Worm (Caenorhabditis elegans) whole organism, L1 larva: ENCODE measurements around the gene F42G2.5.

Source experiments
- C04F5.9 ChIP-seq: sonication (generic microtip); optimal IDR thresholded peaks from 2 replicates; lab custom pipeline; 2016; ENCODE audit warnings: missing genetic modification characterization, missing compliant biosample characterization
- C16A3.4 ChIP-seq: fragments of 150-350 bp; optimal IDR thresholded peaks from 2 replicates; lab custom pipeline; 2014; ENCODE audit warnings: missing biosample characterization, missing genetic modification characterization
- Y116A8C.19 ChIP-seq: sonication (generic microtip); optimal IDR thresholded peaks from 2 replicates; lab custom pipeline; 2016; ENCODE audit warnings: missing compliant biosample characterization, missing genetic modification characterization, borderline replicate concordance
- aly-2 ChIP-seq: fragments of 150-350 bp; optimal IDR thresholded peaks from 2 replicates; lab custom pipeline; 2014; ENCODE audit warnings: missing biosample characterization, missing genetic modification characterization
- ama-1 ChIP-seq: fragments of 150-350 bp; optimal IDR thresholded peaks from 2 replicates; lab custom pipeline; 2014
- ceh-63 ChIP-seq: fragments of 200-800 bp; sonication (Bioruptor generic); optimal IDR thresholded peaks from 2 replicates; lab custom pipeline; 2018; ENCODE audit warnings: mild to moderate bottlenecking, missing genetic modification characterization, missing compliant biosample characterization
- ceh-8 ChIP-seq: fragments of 200-800 bp; sonication (Bioruptor generic); optimal IDR thresholded peaks from 2 replicates; lab custom pipeline; 2018; ENCODE audit warnings: mild to moderate bottlenecking, missing genetic modification characterization, moderate library complexity, missing compliant biosample characterization
- ceh-88 ChIP-seq: fragments of 200-800 bp; sonication (Bioruptor generic); IDR thresholded peaks from 2 replicates; pipeline ENCODE4 v1.3.6; 2022; ENCODE audit warnings: missing genetic modification characterization, missing compliant biosample characterization
- ces-1 ChIP-seq: fragments of 150-350 bp; optimal IDR thresholded peaks from 2 replicates; lab custom pipeline; 2014; ENCODE audit warnings: missing biosample characterization, missing genetic modification reagents, missing genetic modification characterization
- dpl-1 ChIP-seq, 3 experiments: fragments of 150-350 bp in 2 of 3; sonication (generic microtip) in 1 of 3; optimal IDR thresholded peaks; 2 replicates each; lab custom pipeline; 2014 to 2017; ENCODE audit warnings: missing biosample characterization in 3 of 3, missing genetic modification characterization in 3 of 3, missing genetic modification reagents in 3 of 3
- efl-1 ChIP-seq, 4 experiments: fragments of 150-350 bp; optimal IDR thresholded peaks in 3 of 4; peaks in 1 of 4; 1 replicate in 1 of 4; 2 replicates in 3 of 4; lab custom pipeline; 2014; ENCODE audit warnings: missing biosample characterization in 2 of 4, missing genetic modification characterization in 2 of 4, missing genetic modification reagents in 2 of 4
- efl-3 ChIP-seq: fragments of 200-800 bp; sonication (Bioruptor generic); optimal IDR thresholded peaks from 2 replicates; lab custom pipeline; 2018; ENCODE audit warnings: mild to moderate bottlenecking, missing genetic modification characterization, missing compliant biosample characterization
- egl-13 ChIP-seq: sonication (generic microtip); optimal IDR thresholded peaks from 2 replicates; lab custom pipeline; 2016; ENCODE audit warnings: missing genotype, missing genetic modification reagents, missing genetic modification characterization, missing compliant biosample characterization
- elt-2 ChIP-seq: sonication (generic microtip); optimal IDR thresholded peaks from 2 replicates; lab custom pipeline; 2016; ENCODE audit warnings: missing genetic modification characterization, mild to moderate bottlenecking, inconsistent platforms, missing compliant biosample characterization, missing genetic modification reagents
- ets-5 ChIP-seq: fragments of 200-800 bp; sonication (Bioruptor generic); IDR thresholded peaks from 2 replicates; pipeline ENCODE4 v1.3.6; 2022; ENCODE audit warnings: missing genetic modification characterization, missing compliant biosample characterization
- fkh-10 ChIP-seq: sonication (generic microtip); optimal IDR thresholded peaks from 2 replicates; lab custom pipeline; 2017; ENCODE audit warnings: missing biosample characterization, missing genetic modification reagents, missing genetic modification characterization
- grh-1 ChIP-seq: fragments of 200-800 bp; sonication (Bioruptor generic); IDR thresholded peaks from 2 replicates; pipeline ENCODE4 v1.3.6; 2022; ENCODE audit warnings: missing genetic modification reagents, missing genetic modification characterization, missing compliant biosample characterization
- hlh-4 ChIP-seq: sonication (generic microtip); optimal IDR thresholded peaks from 2 replicates; lab custom pipeline; 2016; ENCODE audit warnings: mild to moderate bottlenecking, missing genetic modification characterization, missing compliant biosample characterization
- hpl-2 ChIP-seq: fragments of 150-350 bp; optimal IDR thresholded peaks from 2 replicates; lab custom pipeline; 2014; ENCODE audit warnings: missing biosample characterization, missing genetic modification reagents, missing genetic modification characterization
- irx-1 ChIP-seq: sonication (generic microtip); optimal IDR thresholded peaks from 2 replicates; lab custom pipeline; 2016; ENCODE audit warnings: missing genetic modification characterization, missing compliant biosample characterization
- lin-13 ChIP-seq: fragments of 150-350 bp; optimal IDR thresholded peaks from 2 replicates; lab custom pipeline; 2014; ENCODE audit warnings: missing biosample characterization, missing genetic modification reagents, missing genetic modification characterization
- lin-35 ChIP-seq, 2 experiments: fragments of 150-350 bp; optimal IDR thresholded peaks; 2 replicates each; lab custom pipeline; 2014; ENCODE audit warnings: missing biosample characterization in 2 of 2, missing genetic modification characterization in 2 of 2, missing genetic modification reagents in 2 of 2
- lin-39 ChIP-seq: fragments of 150-350 bp; optimal IDR thresholded peaks from 2 replicates; lab custom pipeline; 2014; ENCODE audit warnings: missing biosample characterization, missing genetic modification reagents, missing genetic modification characterization
- lsy-2 ChIP-seq, 2 experiments: fragments of 150-350 bp; optimal IDR thresholded peaks; 2 replicates each; lab custom pipeline; 2014; ENCODE audit warnings: missing biosample characterization in 2 of 2, missing genetic modification characterization in 2 of 2
- mdl-1 ChIP-seq, 2 experiments: fragments of 150-350 bp; optimal IDR thresholded peaks; 2 replicates each; lab custom pipeline; 2014 to 2017; ENCODE audit warnings: missing biosample characterization in 2 of 2, missing genetic modification characterization in 2 of 2, inconsistent platforms in 1 of 2
- mef-2 ChIP-seq: fragments of 150-350 bp; optimal IDR thresholded peaks from 2 replicates; lab custom pipeline; 2014; ENCODE audit warnings: missing biosample characterization, missing genetic modification characterization
- nhr-11 ChIP-seq: fragments of 150-350 bp; optimal IDR thresholded peaks from 2 replicates; lab custom pipeline; 2014; ENCODE audit warnings: missing biosample characterization, missing genetic modification characterization
- nhr-237 ChIP-seq: fragments of 150-350 bp; optimal IDR thresholded peaks from 2 replicates; lab custom pipeline; 2014; ENCODE audit warnings: missing biosample characterization, missing genetic modification characterization
- nhr-28 ChIP-seq: fragments of 150-350 bp; optimal IDR thresholded peaks from 2 replicates; lab custom pipeline; 2014; ENCODE audit warnings: missing biosample characterization, missing genetic modification characterization
- nhr-47 ChIP-seq: sonication (generic microtip); optimal IDR thresholded peaks from 2 replicates; lab custom pipeline; 2016; ENCODE audit warnings: mild to moderate bottlenecking, missing genetic modification characterization, moderate library complexity, missing compliant biosample characterization
- nhr-77 ChIP-seq: fragments of 150-350 bp; optimal IDR thresholded peaks from 2 replicates; lab custom pipeline; 2014; ENCODE audit warnings: missing biosample characterization, missing genetic modification characterization
- nhr-84 ChIP-seq: sonication (generic microtip); optimal IDR thresholded peaks from 2 replicates; lab custom pipeline; 2017; ENCODE audit warnings: missing biosample characterization, missing genetic modification characterization
- pqm-1 ChIP-seq: sonication (generic microtip); optimal IDR thresholded peaks from 3 replicates; lab custom pipeline; 2017; ENCODE audit warnings: missing biosample characterization, missing genetic modification characterization
- rnt-1 ChIP-seq: sonication (generic microtip); optimal IDR thresholded peaks from 2 replicates; lab custom pipeline; 2016; ENCODE audit warnings: mild to moderate bottlenecking, missing genetic modification characterization, moderate library complexity, missing compliant biosample characterization
- snpc-4 ChIP-seq: fragments of 150-350 bp; optimal IDR thresholded peaks from 2 replicates; lab custom pipeline; 2014; ENCODE audit warnings: missing biosample characterization, missing genetic modification characterization
- snu-23 ChIP-seq: sonication (generic microtip); optimal IDR thresholded peaks from 2 replicates; lab custom pipeline; 2016; ENCODE audit warnings: missing genetic modification characterization, missing compliant biosample characterization
- sox-4 ChIP-seq: sonication (generic microtip); optimal IDR thresholded peaks from 2 replicates; lab custom pipeline; 2016; ENCODE audit warnings: missing genetic modification characterization, missing compliant biosample characterization
- sup-37 ChIP-seq: fragments of 200-800 bp; sonication (Bioruptor generic); optimal IDR thresholded peaks from 2 replicates; lab custom pipeline; 2018; ENCODE audit warnings: mild to moderate bottlenecking, missing genetic modification characterization, missing compliant biosample characterization
- swsn-7 ChIP-seq: sonication (generic microtip); optimal IDR thresholded peaks from 2 replicates; lab custom pipeline; 2016; ENCODE audit warnings: missing genetic modification characterization, missing compliant biosample characterization
- tbx-2 ChIP-seq: sonication (generic microtip); optimal IDR thresholded peaks from 2 replicates; lab custom pipeline; 2016; ENCODE audit warnings: missing genetic modification characterization, missing compliant biosample characterization
- unc-130 ChIP-seq: fragments of 150-350 bp; optimal IDR thresholded peaks from 2 replicates; lab custom pipeline; 2017; ENCODE audit warnings: missing biosample characterization, missing genetic modification characterization, inconsistent platforms
- unc-30 ChIP-seq: sonication (generic microtip); optimal IDR thresholded peaks from 2 replicates; lab custom pipeline; 2017; ENCODE audit warnings: missing biosample characterization, missing genetic modification characterization
- xbp-1 ChIP-seq: sonication (generic microtip); optimal IDR thresholded peaks from 2 replicates; lab custom pipeline; 2016; ENCODE audit warnings: missing genetic modification characterization, missing compliant biosample characterization
- zag-1 ChIP-seq: fragments of 150-350 bp; optimal IDR thresholded peaks from 2 replicates; lab custom pipeline; 2014; ENCODE audit warnings: missing biosample characterization, missing genetic modification characterization
- zip-4 ChIP-seq: fragments of 200-800 bp; sonication (Bioruptor generic); optimal IDR thresholded peaks from 2 replicates; lab custom pipeline; 2018; ENCODE audit warnings: mild to moderate bottlenecking, missing genetic modification characterization, moderate library complexity, missing compliant biosample characterization
- ztf-11 ChIP-seq, 2 experiments: sonication (generic microtip); optimal IDR thresholded peaks; 2 replicates each; lab custom pipeline; 2016 to 2017; ENCODE audit warnings: missing genetic modification characterization in 2 of 2, missing biosample characterization in 1 of 2, missing compliant biosample characterization in 1 of 2
- ztf-4 ChIP-seq: fragments of 150-350 bp; optimal IDR thresholded peaks from 2 replicates; lab custom pipeline; 2014; ENCODE audit warnings: missing biosample characterization, missing genetic modification characterization

The F42G2.5 gene

ce11 chrII:2383334-2383733 is 34.5 kb downstream of the F42G2.5 start, which contains the start of gene F16G10.8:
TSS of gene F16G10.8 (minus strand) at chrII:2383434.
- TF ChIP-seq lsy-2 (tag; optimal IDR thresholded peaks at IDR 0.05; lab: Kevin White, UChicago) (no peak), snu-23 (GFP tag; lab: Kevin White, UChicago) (no peak), hlh-4 (no peak), lin-39 (tag; lab: Kevin White, UChicago) (no peak), rnt-1 (tag; lab: Kevin White, UChicago) (no peak), efl-3 (GFP tag; lab: Kevin White, UChicago) (no peak), sox-4 (tag; lab: Kevin White, UChicago) (no peak), dpl-1 (GFP tag; optimal IDR thresholded peaks at IDR 0.05; lab: Kevin White, UChicago) (no peak), unc-30 (no peak), grh-1 (GFP tag; lab: Robert Waterston, UW) (no peak), nhr-77 (tag; lab: Kevin White, UChicago) (no peak), ceh-88 (GFP tag; lab: Robert Waterston, UW) (no peak), ztf-4 (tag; lab: Kevin White, UChicago) (no peak), xbp-1 (no peak), C16A3.4 (tag; lab: Kevin White, UChicago) (no peak)

ce11 chrII:2380174-2380573 is 37.6 kb downstream of the F42G2.5 start, which contains the start of gene F16G10.7:
TSS of gene F16G10.7 (minus strand) at chrII:2380274.
- TF ChIP-seq sup-37 (GFP tag; lab: Kevin White, UChicago) (no peak), ama-1 (lab: Kevin White, UChicago) (no peak), nhr-28 (tag; lab: Kevin White, UChicago) (no peak), tbx-2 (tag; lab: Kevin White, UChicago) (no peak), swsn-7 (tag; lab: Kevin White, UChicago) (no peak), lin-13 (no peak), lin-35 (GFP tag; optimal IDR thresholded peaks at IDR 0.05; lab: Kevin White, UChicago) (no peak), ceh-88 (GFP tag; lab: Robert Waterston, UW) (no peak), pqm-1 (no peak), nhr-47 (tag; lab: Kevin White, UChicago) (no peak), ets-5 (no peak), nhr-237 (tag; lab: Kevin White, UChicago) (no peak)

ce11 chrII:2379673-2380072 is 38.1 kb downstream of the F42G2.5 start:
- no peak for TF ChIP-seq snpc-4 (tag; lab: Kevin White, UChicago)
- no peak for TF ChIP-seq ztf-11 (tag; optimal IDR thresholded peaks at IDR 0.05; lab: Kevin White, UChicago)
- TF ChIP-seq unc-130 (tag; lab: Kevin White, UChicago): no peak
- TF ChIP-seq hpl-2 (GFP tag; lab: Kevin White, UChicago): no peak
- no peak for TF ChIP-seq mef-2 (tag; lab: Kevin White, UChicago)
- no peak for TF ChIP-seq fkh-10 (GFP tag; lab: Kevin White, UChicago)
- no peak for TF ChIP-seq ceh-63 (GFP tag; lab: Kevin White, UChicago)
- no peak for TF ChIP-seq Y116A8C.19 (tag; lab: Kevin White, UChicago)
- TF ChIP-seq nhr-237 (tag; lab: Kevin White, UChicago): no peak
- no peak for TF ChIP-seq elt-2 (tag; lab: Kevin White, UChicago)
- no peak for TF ChIP-seq nhr-47 (tag; lab: Kevin White, UChicago)
- no peak for TF ChIP-seq pqm-1
- TF ChIP-seq C16A3.4 (tag; lab: Kevin White, UChicago): no peak
- no peak for TF ChIP-seq nhr-84 (tag; lab: Kevin White, UChicago)

ce11 chrII:2378465-2379009 is 39.3 kb downstream of the F42G2.5 start:
- TF ChIP-seq lin-13 (no peak), pqm-1 (peak; percentile 96), hlh-4 (no peak), lsy-2 (tag; optimal IDR thresholded peaks at IDR 0.05; lab: Kevin White, UChicago) (peak; percentile 46 to 85), efl-1 (optimal IDR thresholded peaks at IDR 0.05; lab: Kevin White, UChicago) (no peak), efl-1 (GFP tag; optimal IDR thresholded peaks at IDR 0.05 in 1 of 2; lab: Kevin White, UChicago) (peak in 1 of 2 experiments; percentile 80), ztf-4 (tag; lab: Kevin White, UChicago) (no peak), zag-1 (no peak), egl-13 (tag; lab: Kevin White, UChicago) (peak; percentile 94), ces-1 (GFP tag; lab: Kevin White, UChicago) (no peak), C04F5.9 (no peak), swsn-7 (tag; lab: Kevin White, UChicago) (no peak), mdl-1 (tag; optimal IDR thresholded peaks at IDR 0.05; lab: Kevin White, UChicago) (peak in 1 of 2 experiments; percentile 8), efl-3 (GFP tag; lab: Kevin White, UChicago) (no peak), irx-1 (no peak), aly-2 (tag; lab: Kevin White, UChicago) (no peak), zip-4 (GFP tag; lab: Kevin White, UChicago) (no peak), nhr-11 (tag; lab: Kevin White, UChicago) (no peak), grh-1 (GFP tag; lab: Robert Waterston, UW) (no peak), ceh-8 (GFP tag; lab: Kevin White, UChicago) (no peak)
